Fruit fly (Drosophila melanogaster) whole organism, pupa: ENCODE results near the gene Tmtc4.

Experiments used
- CG13204 ChIP-seq: fragments of 200-800 bp; sonication (Bioruptor generic); optimal IDR thresholded peaks from 2 replicates; lab custom pipeline; 2018; ENCODE audit warnings: missing biosample characterization, mild to moderate bottlenecking, missing genetic modification characterization, moderate library complexity
- CG8159 ChIP-seq: fragments of 200-800 bp; sonication (Bioruptor generic); optimal IDR thresholded peaks from 3 replicates; lab custom pipeline; 2018; ENCODE audit warnings: missing biosample characterization, mild to moderate bottlenecking, missing genetic modification characterization, moderate library complexity
- CG8301 ChIP-seq: fragments of 200-800 bp; sonication (Bioruptor generic); optimal IDR thresholded peaks from 2 replicates; lab custom pipeline; 2018; ENCODE audit warnings: missing biosample characterization, mild to moderate bottlenecking, missing genetic modification characterization

dm6 chr3R:15366839-15367238, 15.8 kb downstream of the Tmtc4 start:
- TF ChIP-seq CG13204 (GFP tag; lab: Kevin White, UChicago) (no peak), CG8159 (tag; lab: Kevin White, UChicago) (no peak), CG8301 (tag; lab: Kevin White, UChicago) (no peak)
